Worm (Caenorhabditis elegans) whole organism, L1 larva: ENCODE data around the gene ZC412.5.

Experiments used
- aha-1 ChIP-seq: fragments of 150-350 bp; optimal IDR thresholded peaks from 2 replicates; lab custom pipeline; 2014; ENCODE audit warnings: missing biosample characterization, missing genetic modification characterization
- alr-1 ChIP-seq: fragments of 200-800 bp; sonication (Bioruptor generic); optimal IDR thresholded peaks from 2 replicates; lab custom pipeline; 2018; ENCODE audit warnings: borderline replicate concordance, mild to moderate bottlenecking, missing genetic modification characterization, missing compliant biosample characterization
- aly-2 ChIP-seq: fragments of 150-350 bp; optimal IDR thresholded peaks from 2 replicates; lab custom pipeline; 2014; ENCODE audit warnings: missing biosample characterization, missing genetic modification characterization
- ceh-63 ChIP-seq: fragments of 200-800 bp; sonication (Bioruptor generic); optimal IDR thresholded peaks from 2 replicates; lab custom pipeline; 2018; ENCODE audit warnings: mild to moderate bottlenecking, missing genetic modification characterization, missing compliant biosample characterization
- ceh-82 ChIP-seq, 3 experiments: fragments of 150-350 bp in 1 of 3; sonication (generic microtip) in 2 of 3; optimal IDR thresholded peaks; 2 replicates each; lab custom pipeline; 2014 to 2017; ENCODE audit warnings: missing biosample characterization in 3 of 3, missing genetic modification characterization in 3 of 3
- dsc-1 ChIP-seq: sonication (generic microtip); optimal IDR thresholded peaks from 2 replicates; lab custom pipeline; 2016; ENCODE audit warnings: mild to moderate bottlenecking, missing genetic modification characterization, missing compliant biosample characterization
- efl-1 ChIP-seq, 4 experiments: fragments of 150-350 bp; optimal IDR thresholded peaks in 3 of 4; peaks in 1 of 4; 1 replicate in 1 of 4; 2 replicates in 3 of 4; lab custom pipeline; 2014; ENCODE audit warnings: missing biosample characterization in 2 of 4, missing genetic modification characterization in 2 of 4, missing genetic modification reagents in 2 of 4
- egl-27 ChIP-seq, 2 experiments: fragments of 150-350 bp in 1 of 2; sonication (generic microtip); optimal IDR thresholded peaks; 3 replicates each; lab custom pipeline; 2017 to 2018; ENCODE audit warnings: missing biosample characterization in 2 of 2, missing genetic modification characterization in 2 of 2, missing genetic modification reagents in 2 of 2
- elt-2 ChIP-seq: sonication (generic microtip); optimal IDR thresholded peaks from 2 replicates; lab custom pipeline; 2016; ENCODE audit warnings: missing genetic modification characterization, mild to moderate bottlenecking, inconsistent platforms, missing compliant biosample characterization, missing genetic modification reagents
- fkh-4 ChIP-seq: sonication (generic microtip); optimal IDR thresholded peaks from 2 replicates; lab custom pipeline; 2016; ENCODE audit warnings: missing compliant biosample characterization, missing genetic modification characterization, borderline replicate concordance
- hlh-17 ChIP-seq: fragments of 200-800 bp; sonication (Bioruptor generic); optimal IDR thresholded peaks from 2 replicates; lab custom pipeline; 2018; ENCODE audit warnings: missing genetic modification characterization, mild to moderate bottlenecking, missing compliant biosample characterization, moderate library complexity, borderline replicate concordance
- irx-1 ChIP-seq: sonication (generic microtip); optimal IDR thresholded peaks from 2 replicates; lab custom pipeline; 2016; ENCODE audit warnings: missing genetic modification characterization, missing compliant biosample characterization
- jun-1 ChIP-seq: fragments of 150-350 bp; optimal IDR thresholded peaks from 2 replicates; lab custom pipeline; 2014; ENCODE audit warnings: missing biosample characterization, missing genetic modification reagents, missing genetic modification characterization
- lin-14 ChIP-seq: fragments of 200-800 bp; sonication (Bioruptor generic); optimal IDR thresholded peaks from 2 replicates; lab custom pipeline; 2018; ENCODE audit warnings: mild to moderate bottlenecking, missing genetic modification characterization, moderate library complexity, missing compliant biosample characterization
- lin-35 ChIP-seq, 2 experiments: fragments of 150-350 bp; optimal IDR thresholded peaks; 2 replicates each; lab custom pipeline; 2014; ENCODE audit warnings: missing biosample characterization in 2 of 2, missing genetic modification characterization in 2 of 2, missing genetic modification reagents in 2 of 2
- lin-39 ChIP-seq: fragments of 150-350 bp; optimal IDR thresholded peaks from 2 replicates; lab custom pipeline; 2014; ENCODE audit warnings: missing biosample characterization, missing genetic modification reagents, missing genetic modification characterization
- lsy-2 ChIP-seq, 2 experiments: fragments of 150-350 bp; optimal IDR thresholded peaks; 2 replicates each; lab custom pipeline; 2014; ENCODE audit warnings: missing biosample characterization in 2 of 2, missing genetic modification characterization in 2 of 2
- mdl-1 ChIP-seq, 2 experiments: fragments of 150-350 bp; optimal IDR thresholded peaks; 2 replicates each; lab custom pipeline; 2014 to 2017; ENCODE audit warnings: missing biosample characterization in 2 of 2, missing genetic modification characterization in 2 of 2, inconsistent platforms in 1 of 2
- mef-2 ChIP-seq: fragments of 150-350 bp; optimal IDR thresholded peaks from 2 replicates; lab custom pipeline; 2014; ENCODE audit warnings: missing biosample characterization, missing genetic modification characterization
- mep-1 ChIP-seq: fragments of 150-350 bp; optimal IDR thresholded peaks from 2 replicates; lab custom pipeline; 2014; ENCODE audit warnings: missing biosample characterization, missing genetic modification characterization
- nhr-20 ChIP-seq: sonication (generic microtip); optimal IDR thresholded peaks from 2 replicates; lab custom pipeline; 2016; ENCODE audit warnings: mild to moderate bottlenecking, missing genetic modification characterization, missing compliant biosample characterization
- nhr-237 ChIP-seq: fragments of 150-350 bp; optimal IDR thresholded peaks from 2 replicates; lab custom pipeline; 2014; ENCODE audit warnings: missing biosample characterization, missing genetic modification characterization
- nhr-47 ChIP-seq: sonication (generic microtip); optimal IDR thresholded peaks from 2 replicates; lab custom pipeline; 2016; ENCODE audit warnings: mild to moderate bottlenecking, missing genetic modification characterization, moderate library complexity, missing compliant biosample characterization
- nhr-71 ChIP-seq: sonication (generic microtip); optimal IDR thresholded peaks from 2 replicates; lab custom pipeline; 2016; ENCODE audit warnings: mild to moderate bottlenecking, missing genetic modification characterization, moderate library complexity, missing compliant biosample characterization
- nhr-84 ChIP-seq: sonication (generic microtip); optimal IDR thresholded peaks from 2 replicates; lab custom pipeline; 2017; ENCODE audit warnings: missing biosample characterization, missing genetic modification characterization
- nhr-90 ChIP-seq: sonication (generic microtip); optimal IDR thresholded peaks from 2 replicates; lab custom pipeline; 2016; ENCODE audit warnings: mild to moderate bottlenecking, missing genetic modification characterization, missing compliant biosample characterization; ENCODE audit not compliant: poor library complexity
- pqm-1 ChIP-seq: sonication (generic microtip); optimal IDR thresholded peaks from 3 replicates; lab custom pipeline; 2017; ENCODE audit warnings: missing biosample characterization, missing genetic modification characterization
- rnt-1 ChIP-seq: sonication (generic microtip); optimal IDR thresholded peaks from 2 replicates; lab custom pipeline; 2016; ENCODE audit warnings: mild to moderate bottlenecking, missing genetic modification characterization, moderate library complexity, missing compliant biosample characterization
- snu-23 ChIP-seq: sonication (generic microtip); optimal IDR thresholded peaks from 2 replicates; lab custom pipeline; 2016; ENCODE audit warnings: missing genetic modification characterization, missing compliant biosample characterization
- sup-37 ChIP-seq: fragments of 200-800 bp; sonication (Bioruptor generic); optimal IDR thresholded peaks from 2 replicates; lab custom pipeline; 2018; ENCODE audit warnings: mild to moderate bottlenecking, missing genetic modification characterization, missing compliant biosample characterization
- swsn-7 ChIP-seq: sonication (generic microtip); optimal IDR thresholded peaks from 2 replicates; lab custom pipeline; 2016; ENCODE audit warnings: missing genetic modification characterization, missing compliant biosample characterization
- ztf-4 ChIP-seq: fragments of 150-350 bp; optimal IDR thresholded peaks from 2 replicates; lab custom pipeline; 2014; ENCODE audit warnings: missing biosample characterization, missing genetic modification characterization

The ZC412.5 gene

DNA sequence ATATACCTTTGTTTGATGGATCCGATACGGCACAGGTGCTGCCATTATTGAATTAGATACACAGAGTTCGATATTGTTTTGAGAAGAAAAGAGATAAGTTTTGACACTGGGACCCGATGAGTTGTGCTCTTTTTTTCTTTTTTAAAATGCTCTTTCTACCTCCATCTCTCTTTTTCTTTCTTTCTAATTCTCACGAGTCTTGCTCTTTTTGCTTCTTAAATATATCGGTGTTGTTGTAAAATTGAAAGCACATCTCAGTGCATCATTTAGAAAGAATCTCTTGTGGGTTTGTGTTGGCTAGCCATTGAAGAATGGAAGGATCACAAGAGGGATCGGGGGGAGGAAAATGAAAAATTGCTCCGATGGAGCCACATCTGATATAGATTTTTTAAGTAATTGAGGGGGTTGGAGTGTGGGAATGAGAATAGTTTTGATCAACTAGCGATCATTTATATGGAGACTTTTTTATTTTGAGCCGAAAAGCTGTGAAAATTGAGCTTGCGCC is 34.1 kb upstream of the ZC412.5 start, which contains the start of gene H12D21.9:
Gene H12D21.9 (minus strand): TSS at position 148 of the 505 bp plus-strand sequence.
- TF ChIP-seq egl-27 (tag; optimal IDR thresholded peaks at IDR 0.05; lab: Kevin White, UChicago) (no peak), sup-37 (GFP tag; lab: Kevin White, UChicago) (no peak), lin-14 (peak; percentile 53), nhr-71 (tag; lab: Kevin White, UChicago) (peak; percentile 31), fkh-4 (peak; percentile 65), efl-1 (optimal IDR thresholded peaks at IDR 0.05; lab: Kevin White, UChicago) (no peak), efl-1 (GFP tag; optimal IDR thresholded peaks at IDR 0.05 in 1 of 2; lab: Kevin White, UChicago) (peak in 1 of 2 experiments; percentile 31), mep-1 (tag; lab: Kevin White, UChicago) (peak; percentile 3), lin-39 (tag; lab: Kevin White, UChicago) (no peak), dsc-1 (tag; lab: Kevin White, UChicago) (peak; percentile 85), lsy-2 (tag; optimal IDR thresholded peaks at IDR 0.05; lab: Kevin White, UChicago) (peak in 1 of 2 experiments; percentile 2)

DNA sequence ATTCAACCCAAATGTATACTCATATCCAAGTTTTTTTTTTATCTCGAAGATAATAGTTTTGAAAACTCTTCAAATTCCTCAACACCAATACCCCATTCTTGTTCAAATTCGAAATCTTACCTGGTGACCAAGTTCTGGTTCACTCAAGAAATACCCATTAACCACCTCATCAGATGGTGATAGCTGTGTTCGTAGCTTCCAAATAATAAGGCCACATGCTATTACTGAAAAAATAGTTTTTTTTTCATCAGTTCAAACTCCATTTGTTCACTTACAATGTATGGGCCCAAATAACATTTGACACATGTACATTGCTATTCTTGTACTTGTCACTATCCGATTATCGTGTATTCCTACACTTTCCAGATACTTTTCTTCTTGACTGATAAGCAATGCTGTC is 32.2 kb upstream of the ZC412.5 start:
- no peak for TF ChIP-seq nhr-20 (tag; lab: Kevin White, UChicago)
- no peak for TF ChIP-seq irx-1 (tag; lab: Kevin White, UChicago)
- TF ChIP-seq fkh-4 = no peak
- TF ChIP-seq alr-1 = no peak
- TF ChIP-seq rnt-1 (tag; lab: Kevin White, UChicago) = no peak
- no peak for TF ChIP-seq nhr-237
- TF ChIP-seq nhr-84 = no peak
- no peak for TF ChIP-seq pqm-1
- TF ChIP-seq mef-2 (tag; lab: Kevin White, UChicago) = no peak
- TF ChIP-seq, all 84 proteins: peak for 0

DNA sequence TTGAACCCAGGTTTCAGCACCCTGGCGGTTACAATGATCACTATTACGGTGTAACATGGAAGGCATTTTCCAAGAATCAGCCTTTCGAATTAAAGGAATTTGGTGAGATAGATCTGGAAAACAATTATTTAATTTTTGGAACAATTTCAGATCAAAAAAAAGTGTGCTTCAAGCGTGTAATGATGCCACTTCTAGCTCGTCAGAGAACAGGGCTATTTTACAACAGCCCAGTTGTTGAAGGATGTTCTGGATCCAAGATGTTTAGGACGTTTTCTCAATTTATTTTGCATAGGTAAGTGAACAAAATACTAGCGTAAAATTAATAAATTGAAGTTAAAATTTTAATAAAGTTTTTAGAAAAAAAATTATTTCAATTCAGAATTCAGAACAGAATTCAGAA is 25.6 kb upstream of the ZC412.5 start:
- TF ChIP-seq sup-37 (GFP tag; lab: Kevin White, UChicago) (no peak), swsn-7 (tag; lab: Kevin White, UChicago) (no peak), jun-1 (no peak)

DNA sequence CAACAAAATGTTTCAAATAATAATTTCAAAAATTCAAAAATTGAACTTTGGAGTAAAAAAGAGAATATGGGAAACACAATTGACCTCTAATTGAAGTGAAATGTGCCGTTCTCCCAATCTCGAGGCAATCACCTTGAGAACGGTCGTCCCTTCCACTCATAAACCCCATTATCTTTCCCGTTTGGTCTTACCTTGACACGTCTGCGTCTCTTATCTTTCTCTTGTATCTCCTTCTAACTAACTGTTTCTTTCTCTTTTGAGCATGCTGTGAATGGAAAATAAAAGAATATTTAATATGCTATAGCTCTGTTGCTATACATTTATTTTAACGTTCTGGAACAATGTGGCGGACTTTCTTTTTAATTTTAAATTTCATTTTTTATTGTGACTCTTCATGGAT is 24.3 kb upstream of the ZC412.5 start, which contains the start of gene H12D21.10:
Gene H12D21.10 (plus strand): TSS at position 260 of the 400 bp plus-strand sequence.
- TF ChIP-seq nhr-47 (tag; lab: Kevin White, UChicago) (no peak), lin-14 (peak; percentile 61), hlh-17 (GFP tag; lab: Kevin White, UChicago) (no peak)
- TF ChIP-seq, all 84 proteins: peak for 1

DNA sequence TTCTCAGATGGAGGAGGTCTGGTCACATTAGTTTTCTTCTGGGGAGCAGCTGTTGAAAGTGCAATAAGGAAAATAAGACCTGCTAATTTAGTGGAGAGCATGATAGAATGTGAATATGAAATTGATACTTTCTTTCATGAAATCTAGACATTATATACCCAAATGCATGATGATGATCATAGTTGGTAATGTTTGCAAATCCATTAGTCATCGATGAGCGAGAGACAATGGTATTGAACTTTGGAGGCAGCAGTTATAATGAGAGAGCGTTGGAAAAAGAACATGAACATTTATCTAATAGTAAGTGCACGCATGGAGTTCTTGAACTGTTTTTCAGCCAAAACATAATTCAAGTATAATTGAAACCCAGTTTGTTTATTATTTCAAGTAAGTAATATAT is 22.5 kb upstream of the ZC412.5 start, which contains the start of gene H12D21.6:
Gene H12D21.6 (minus strand): TSS at position 101 of the 400 bp plus-strand sequence.
- no peak for TF ChIP-seq aly-2

DNA sequence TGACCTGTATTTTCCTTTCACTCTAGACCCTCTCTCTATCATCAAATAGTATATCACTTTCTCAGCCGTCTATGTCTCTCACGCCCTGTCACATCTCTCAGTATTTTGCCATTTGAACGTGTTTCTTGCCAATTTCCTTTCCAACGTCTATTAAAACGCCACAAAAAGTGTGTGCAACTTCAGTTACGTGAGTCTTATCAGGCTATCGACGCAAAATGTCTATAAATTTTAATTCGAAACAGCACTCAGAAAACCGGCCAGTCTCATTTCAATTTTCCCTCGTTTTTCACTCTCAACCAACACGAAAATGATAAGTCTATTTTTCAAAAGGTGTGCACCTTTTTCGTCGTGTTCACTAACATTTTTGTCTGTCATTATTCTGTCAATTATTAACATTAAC is 20.3 kb upstream of the ZC412.5 start, which contains the start of gene mpst-3:
Gene mpst-3 (plus strand): TSS at position 91 of the 400 bp plus-strand sequence.
- TF ChIP-seq lin-35 (GFP tag; optimal IDR thresholded peaks at IDR 0.05; lab: Kevin White, UChicago) (peak in 1 of 2 experiments; percentile 32), nhr-90 (peak; percentile 1), elt-2 (tag; lab: Kevin White, UChicago) (peak; percentile 71), snu-23 (GFP tag; lab: Kevin White, UChicago) (no peak), ceh-82 (tag; optimal IDR thresholded peaks at IDR 0.05; lab: Kevin White, UChicago) (peak in 1 of 3 experiments; percentile 11), egl-27 (tag; optimal IDR thresholded peaks at IDR 0.05; lab: Kevin White, UChicago) (no peak), aha-1 (tag; lab: Kevin White, UChicago) (no peak), mdl-1 (tag; optimal IDR thresholded peaks at IDR 0.05; lab: Kevin White, UChicago) (no peak), pqm-1 (peak; percentile 30), ztf-4 (tag; lab: Kevin White, UChicago) (no peak), ceh-63 (GFP tag; lab: Kevin White, UChicago) (no peak), lin-14 (peak; percentile 37), efl-1 (optimal IDR thresholded peaks at IDR 0.05; lab: Kevin White, UChicago) (no peak), efl-1 (GFP tag; optimal IDR thresholded peaks at IDR 0.05 in 1 of 2; lab: Kevin White, UChicago) (peak in 1 of 2 experiments; percentile 89)
